Worm (Caenorhabditis elegans): ENCODE data around the gene T16G12.9.

The T16G12.9 gene

DNA sequence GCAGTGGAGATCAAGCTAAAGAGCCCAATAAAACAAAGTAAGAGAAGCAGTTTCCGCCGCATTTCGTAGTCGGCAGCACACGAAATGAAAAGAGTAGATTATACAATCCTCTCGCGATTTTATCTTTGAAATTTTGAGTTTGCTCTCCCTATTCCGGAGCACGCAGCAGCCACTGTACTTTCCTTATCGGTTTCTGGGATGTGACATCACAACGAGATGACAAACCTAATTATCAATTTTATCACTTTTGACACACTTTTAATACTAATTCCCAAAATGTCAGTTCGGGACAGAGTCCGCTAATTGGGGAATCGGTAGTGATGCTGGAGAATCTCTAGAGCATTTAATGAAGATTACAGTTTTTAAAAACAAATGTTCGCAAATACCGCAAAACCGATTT is 28.4 kb downstream of the T16G12.9 start, which contains the start of gene T16G12.1:
Gene T16G12.1 (minus strand): TSS at position 176 of the 400 bp plus-strand sequence.
- TF ChIP-seq sea-1 (GFP tag; conservative IDR thresholded peaks at IDR 0.05) (no peak), tbx-11 (GFP tag; IDR thresholded peaks at IDR 0.05) (no peak)

DNA sequence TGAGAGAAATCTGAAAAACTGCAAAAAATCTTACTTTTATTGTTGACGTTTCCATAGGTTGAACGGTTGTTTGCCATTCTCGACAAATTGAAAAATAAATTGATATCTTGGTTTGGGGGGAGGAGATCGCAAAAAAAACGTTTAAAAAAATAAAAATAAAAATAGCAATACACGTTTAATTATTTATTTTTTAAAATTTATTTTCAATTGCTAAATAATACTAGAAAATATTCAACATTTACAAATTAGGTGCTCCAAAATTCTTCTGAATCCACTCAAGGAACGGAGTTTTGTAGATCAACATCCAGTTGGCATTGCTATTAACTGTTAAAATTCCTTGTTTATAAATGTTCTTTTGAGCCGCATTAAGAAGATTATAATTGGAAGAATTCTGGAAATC is 38.0 kb downstream of the T16G12.9 start, which contains the start of gene T16G12.7:
Gene T16G12.7 (minus strand): TSS at position 101 of the 400 bp plus-strand sequence.
- TF ChIP-seq tbx-37 (GFP tag; conservative IDR thresholded peaks at IDR 0.05) (no peak), ama-1 (optimal IDR thresholded peaks at IDR 0.05) (no peak), flt-1 (GFP tag; IDR thresholded peaks at IDR 0.05) (no peak), ets-7 (tag; optimal IDR thresholded peaks at IDR 0.05) (no peak), tra-4 (tag; optimal IDR thresholded peaks at IDR 0.05) (no peak), B0310.2 (tag; optimal IDR thresholded peaks at IDR 0.05) (no peak)

DNA sequence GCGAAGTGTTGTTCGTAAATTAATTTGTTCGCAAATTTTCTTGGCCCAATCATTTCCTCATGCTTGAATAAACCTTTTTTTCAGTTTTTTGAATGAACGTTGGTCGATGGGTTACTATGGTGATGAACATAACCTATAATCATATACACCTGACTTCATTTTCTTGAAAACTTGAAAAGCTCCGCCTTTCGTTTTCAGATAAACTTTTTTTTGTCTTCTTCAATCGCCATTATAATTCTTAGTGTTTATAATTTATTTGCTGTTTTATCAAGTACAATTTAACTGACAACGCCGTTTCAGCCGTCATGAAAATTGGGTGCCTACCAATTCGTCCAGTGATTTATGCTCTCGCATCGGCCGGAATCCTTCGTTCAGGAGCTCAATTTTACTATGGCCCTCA is 40.9 kb downstream of the T16G12.9 start, which contains the start of gene M04D8.7:
Gene M04D8.7 (plus strand): TSS at position 301 of the 400 bp plus-strand sequence.
- no peak for TF ChIP-seq tbx-11 (GFP tag; IDR thresholded peaks at IDR 0.05)
- no peak for TF ChIP-seq tbx-37 (GFP tag; conservative IDR thresholded peaks at IDR 0.05)
- TF ChIP-seq hnd-1 (tag; optimal IDR thresholded peaks at IDR 0.05): no peak
- TF ChIP-seq scrt-1 (GFP tag; IDR thresholded peaks at IDR 0.05): no peak
- TF ChIP-seq B0310.2 (tag; optimal IDR thresholded peaks at IDR 0.05): no peak
- TF ChIP-seq flt-1 (GFP tag; IDR thresholded peaks at IDR 0.05): no peak
- no peak for TF ChIP-seq ets-7 (tag; optimal IDR thresholded peaks at IDR 0.05)
- no peak for TF ChIP-seq tra-4 (tag; optimal IDR thresholded peaks at IDR 0.05)
- TF ChIP-seq hmbx-1 (tag; optimal IDR thresholded peaks at IDR 0.05): no peak
- no peak for TF ChIP-seq pes-1 (GFP tag; IDR thresholded peaks at IDR 0.05)
- no peak for TF ChIP-seq hmg-4 (GFP tag; optimal IDR thresholded peaks at IDR 0.05)
- no peak for TF ChIP-seq ama-1 (optimal IDR thresholded peaks at IDR 0.05)
- TF ChIP-seq sea-1 (GFP tag; conservative IDR thresholded peaks at IDR 0.05): no peak
- no peak for TF ChIP-seq aly-1 (tag; optimal IDR thresholded peaks at IDR 0.05)
- TF ChIP-seq ceh-13 (GFP tag; optimal IDR thresholded peaks at IDR 0.05): no peak
- TF ChIP-seq ceh-36 (tag; optimal IDR thresholded peaks at IDR 0.05): no peak

DNA sequence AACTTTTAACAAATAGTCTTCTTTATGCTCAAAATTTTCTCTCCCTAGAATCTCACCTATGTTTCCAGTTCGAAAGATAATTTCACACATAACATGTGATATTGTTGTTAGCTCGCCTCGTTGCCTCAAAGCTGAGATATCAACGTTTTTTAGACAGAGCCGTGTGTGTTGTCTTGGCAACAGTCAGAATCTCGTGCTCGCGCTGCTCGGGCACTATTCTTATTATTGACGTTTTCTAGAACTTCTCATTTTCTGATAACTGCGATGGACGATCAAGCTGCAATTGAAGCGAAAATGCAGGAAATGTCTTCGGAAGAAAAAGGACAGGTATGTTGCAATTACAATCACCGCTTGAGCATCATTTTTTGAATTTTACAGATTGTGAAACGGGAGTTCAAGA is 42.3 kb downstream of the T16G12.9 start, which contains the start of gene xbx-3:
Gene xbx-3 (plus strand): TSS at position 163 of the 400 bp plus-strand sequence.
- TF ChIP-seq tbx-11 (GFP tag; IDR thresholded peaks at IDR 0.05): no peak
- no peak for TF ChIP-seq sea-1 (GFP tag; conservative IDR thresholded peaks at IDR 0.05)
- no peak for TF ChIP-seq ceh-13 (GFP tag; optimal IDR thresholded peaks at IDR 0.05)
- no peak for TF ChIP-seq aly-1 (tag; optimal IDR thresholded peaks at IDR 0.05)
- TF ChIP-seq ceh-36 (tag; optimal IDR thresholded peaks at IDR 0.05): no peak
- TF ChIP-seq hmbx-1 (tag; optimal IDR thresholded peaks at IDR 0.05): no peak
- no peak for TF ChIP-seq B0310.2 (tag; optimal IDR thresholded peaks at IDR 0.05)
- no peak for TF ChIP-seq F13C5.2 (tag; optimal IDR thresholded peaks at IDR 0.05)
- TF ChIP-seq tra-4 (tag; optimal IDR thresholded peaks at IDR 0.05): no peak
- TF ChIP-seq tbx-37 (GFP tag; conservative IDR thresholded peaks at IDR 0.05): no peak
- TF ChIP-seq hmg-4 (GFP tag; optimal IDR thresholded peaks at IDR 0.05): no peak
- TF ChIP-seq pes-1 (GFP tag; IDR thresholded peaks at IDR 0.05): no peak

DNA sequence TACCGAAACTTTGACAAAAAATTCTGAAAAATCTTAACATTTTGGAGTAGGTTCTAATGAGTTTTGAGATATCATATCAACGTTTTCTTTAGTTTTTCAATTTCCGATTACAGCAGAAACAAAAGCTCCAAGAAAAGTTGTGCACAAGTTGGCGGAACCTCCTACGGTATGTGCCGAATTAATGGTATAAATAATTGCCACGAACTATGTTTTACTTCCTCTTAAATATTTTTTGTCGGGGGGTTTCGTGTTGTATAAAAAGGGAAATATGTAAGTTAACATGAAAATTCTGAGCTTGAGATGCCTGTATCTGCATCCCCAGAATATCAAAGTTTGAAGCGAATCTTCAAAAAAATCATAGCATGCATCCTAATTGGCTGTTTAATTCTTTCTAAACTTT is 44.2 kb downstream of the T16G12.9 start, which contains the start of gene M04D8.8:
Gene M04D8.8 (plus strand): TSS at position 301 of the 400 bp plus-strand sequence.
- no peak for TF ChIP-seq ama-1 (optimal IDR thresholded peaks at IDR 0.05)
- no peak for TF ChIP-seq hmg-4 (GFP tag; optimal IDR thresholded peaks at IDR 0.05)
- TF ChIP-seq tbx-37 (GFP tag; conservative IDR thresholded peaks at IDR 0.05): no peak
- TF ChIP-seq hmbx-1 (tag; optimal IDR thresholded peaks at IDR 0.05): no peak
- no peak for TF ChIP-seq ceh-36 (tag; optimal IDR thresholded peaks at IDR 0.05)
- TF ChIP-seq tbx-11 (GFP tag; IDR thresholded peaks at IDR 0.05): no peak
- no peak for TF ChIP-seq tra-4 (tag; optimal IDR thresholded peaks at IDR 0.05)
- TF ChIP-seq flt-1 (GFP tag; IDR thresholded peaks at IDR 0.05): no peak
- TF ChIP-seq scrt-1 (GFP tag; IDR thresholded peaks at IDR 0.05): no peak
- no peak for TF ChIP-seq sea-1 (GFP tag; conservative IDR thresholded peaks at IDR 0.05)
- no peak for TF ChIP-seq B0310.2 (tag; optimal IDR thresholded peaks at IDR 0.05)
- no peak for TF ChIP-seq ceh-13 (GFP tag; optimal IDR thresholded peaks at IDR 0.05)
- no peak for TF ChIP-seq ets-7 (tag; optimal IDR thresholded peaks at IDR 0.05)
- TF ChIP-seq pes-1 (GFP tag; IDR thresholded peaks at IDR 0.05): no peak
- no peak for TF ChIP-seq hnd-1 (tag; optimal IDR thresholded peaks at IDR 0.05)
- TF ChIP-seq aly-1 (tag; optimal IDR thresholded peaks at IDR 0.05): no peak
- no peak for TF ChIP-seq F13C5.2 (tag; optimal IDR thresholded peaks at IDR 0.05)

DNA sequence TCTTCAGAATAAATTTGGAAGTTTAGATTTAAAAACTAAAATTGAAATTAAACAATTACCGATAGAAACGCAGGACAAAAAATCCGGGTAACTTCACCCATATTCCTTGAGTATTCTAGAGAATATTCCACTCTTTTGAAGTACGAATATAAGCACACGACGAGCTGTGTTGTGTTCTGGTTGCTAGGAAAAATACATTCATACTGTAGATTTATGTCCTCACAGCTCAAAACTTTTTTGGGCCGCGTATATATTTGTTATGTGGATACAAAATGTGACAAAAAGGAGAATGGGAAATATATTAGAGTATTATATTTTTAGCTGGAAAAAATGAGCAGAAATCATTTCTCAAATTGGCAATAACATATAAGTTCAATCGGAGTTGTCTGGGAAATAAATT is 44.8 kb downstream of the T16G12.9 start, which contains the start of gene M04D8.5:
Gene M04D8.5 (minus strand): TSS at position 101 of the 400 bp plus-strand sequence.
- TF ChIP-seq ama-1 (optimal IDR thresholded peaks at IDR 0.05) (no peak), tra-4 (tag; optimal IDR thresholded peaks at IDR 0.05) (no peak), hmg-4 (GFP tag; optimal IDR thresholded peaks at IDR 0.05) (no peak), ceh-36 (tag; optimal IDR thresholded peaks at IDR 0.05) (no peak), flt-1 (GFP tag; IDR thresholded peaks at IDR 0.05) (no peak), tbx-11 (GFP tag; IDR thresholded peaks at IDR 0.05) (no peak), ceh-13 (GFP tag; optimal IDR thresholded peaks at IDR 0.05) (no peak), F13C5.2 (tag; optimal IDR thresholded peaks at IDR 0.05) (no peak), sea-1 (GFP tag; conservative IDR thresholded peaks at IDR 0.05) (no peak), hnd-1 (tag; optimal IDR thresholded peaks at IDR 0.05) (no peak), B0310.2 (tag; optimal IDR thresholded peaks at IDR 0.05) (no peak), hmbx-1 (tag; optimal IDR thresholded peaks at IDR 0.05) (no peak), aly-1 (tag; optimal IDR thresholded peaks at IDR 0.05) (no peak), pes-1 (GFP tag; IDR thresholded peaks at IDR 0.05) (no peak), ets-7 (tag; optimal IDR thresholded peaks at IDR 0.05) (no peak), scrt-1 (GFP tag; IDR thresholded peaks at IDR 0.05) (no peak), tbx-37 (GFP tag; conservative IDR thresholded peaks at IDR 0.05) (no peak)

DNA sequence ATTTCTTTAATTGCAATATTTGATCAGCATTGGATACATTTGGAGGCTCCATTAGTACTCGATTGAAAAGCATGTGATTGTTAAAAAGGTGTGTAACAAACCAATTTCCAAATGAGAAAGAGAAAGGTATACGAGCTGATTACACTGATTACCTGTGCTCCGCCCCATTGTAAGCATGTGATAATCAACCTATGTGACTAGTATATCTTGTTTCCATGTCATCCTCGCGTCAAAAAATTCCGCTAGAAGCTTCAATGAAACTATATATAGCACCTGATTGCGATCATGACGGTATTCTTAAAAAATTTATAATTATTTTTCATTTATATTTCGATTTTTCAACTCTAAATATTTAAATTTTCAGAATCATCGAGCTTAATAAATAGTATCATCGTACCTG is 47.5 kb downstream of the T16G12.9 start, which contains the start of gene M04D8.4:
Gene M04D8.4 (minus strand): TSS at position 101 of the 400 bp plus-strand sequence.
- TF ChIP-seq hnd-1 (tag; optimal IDR thresholded peaks at IDR 0.05) (no peak), ceh-13 (GFP tag; optimal IDR thresholded peaks at IDR 0.05) (no peak), pes-1 (GFP tag; IDR thresholded peaks at IDR 0.05) (no peak), F13C5.2 (tag; optimal IDR thresholded peaks at IDR 0.05) (no peak), ceh-36 (tag; optimal IDR thresholded peaks at IDR 0.05) (no peak), hmg-4 (GFP tag; optimal IDR thresholded peaks at IDR 0.05) (no peak), hmbx-1 (tag; optimal IDR thresholded peaks at IDR 0.05) (no peak), tbx-37 (GFP tag; conservative IDR thresholded peaks at IDR 0.05) (no peak), ama-1 (optimal IDR thresholded peaks at IDR 0.05) (no peak), scrt-1 (GFP tag; IDR thresholded peaks at IDR 0.05) (no peak), tra-4 (tag; optimal IDR thresholded peaks at IDR 0.05) (no peak), ets-7 (tag; optimal IDR thresholded peaks at IDR 0.05) (no peak), tbx-11 (GFP tag; IDR thresholded peaks at IDR 0.05) (no peak), flt-1 (GFP tag; IDR thresholded peaks at IDR 0.05) (no peak), B0310.2 (tag; optimal IDR thresholded peaks at IDR 0.05) (no peak), aly-1 (tag; optimal IDR thresholded peaks at IDR 0.05) (no peak), sea-1 (GFP tag; conservative IDR thresholded peaks at IDR 0.05) (no peak)

All from whole organism, early embryonic.